Fruit fly (Drosophila melanogaster): Measurements from ENCODE around the gene Scsalpha1.

Scsalpha1 gene

dm6 chr3L:3785002-3785661 lies 28.9 kb upstream of the Scsalpha1 start (continued):
- TF ChIP-seq Met (GFP tag; optimal IDR thresholded peaks at IDR 0.05) = peak; percentile 99
- peak; percentile 99 for TF ChIP-seq CG15336 (GFP tag; IDR thresholded peaks at IDR 0.05)
- TF ChIP-seq vri (GFP tag; optimal IDR thresholded peaks at IDR 0.05) = peak; percentile 98
- peak; percentile 99 for TF ChIP-seq Lpt (GFP tag; optimal IDR thresholded peaks at IDR 0.05)
- TF ChIP-seq Sox102F (GFP tag; optimal IDR thresholded peaks at IDR 0.05) = peak; percentile 99
- peak; percentile 92 for TF ChIP-seq fd85E (GFP tag; optimal IDR thresholded peaks at IDR 0.05)
- peak; percentile 99 for TF ChIP-seq CG8319 (GFP tag; optimal IDR thresholded peaks at IDR 0.05)
- peak; percentile 98 for TF ChIP-seq CG4318 (GFP tag; optimal IDR thresholded peaks at IDR 0.05)
- peak; percentile 99 for TF ChIP-seq CG6163 (GFP tag; IDR thresholded peaks at IDR 0.05)

- TF ChIP-seq eg (GFP tag; IDR thresholded peaks at IDR 0.05) (peak; percentile 27; the same call in 1 of the 3 replicates), acj6 (GFP tag; optimal IDR thresholded peaks at IDR 0.05) (peak; percentile 38), Eip93F (GFP tag; optimal IDR thresholded peaks at IDR 0.05) (no peak), fd85E (GFP tag; optimal IDR thresholded peaks at IDR 0.05) (no peak), esn (GFP tag; optimal IDR thresholded peaks at IDR 0.05) (peak; percentile 23), spab (GFP tag; optimal IDR thresholded peaks at IDR 0.05) (no peak), topi (GFP tag; optimal IDR thresholded peaks at IDR 0.05) (peak; percentile 22), CG10631 (GFP tag; optimal IDR thresholded peaks at IDR 0.05) (peak; percentile 32), Met (GFP tag; optimal IDR thresholded peaks at IDR 0.05) (peak; percentile 57), OdsH (GFP tag; optimal IDR thresholded peaks at IDR 0.05) (peak; percentile 47), CG6163 (GFP tag; IDR thresholded peaks at IDR 0.05) (peak; percentile 40), CG6792 (GFP tag; optimal IDR thresholded peaks at IDR 0.05) (peak; percentile 41), CG31627 (GFP tag; optimal IDR thresholded peaks at IDR 0.05) (peak; percentile 69), Ets21C (GFP tag; optimal IDR thresholded peaks at IDR 0.05) (peak; percentile 66), CG4318 (GFP tag; optimal IDR thresholded peaks at IDR 0.05) (peak; percentile 58), pdm3 (GFP tag; optimal IDR thresholded peaks at IDR 0.05) (peak; percentile 36), Eip75B (GFP tag; optimal IDR thresholded peaks at IDR 0.05) (peak; percentile 38), Ets96B (tag; optimal IDR thresholded peaks at IDR 0.05) (no peak), Eip78C (GFP tag) (peak; percentile 77), Sox14 (GFP tag; optimal IDR thresholded peaks at IDR 0.05) (peak; percentile 41), CG6276 (GFP tag; optimal IDR thresholded peaks at IDR 0.05) (no peak), CG8632 (GFP tag; optimal IDR thresholded peaks at IDR 0.05) (no peak), CG7368 (GFP tag; optimal IDR thresholded peaks at IDR 0.05) (peak; percentile 1), Sox15 (GFP tag; optimal IDR thresholded peaks at IDR 0.05) (peak; percentile 25), Hr39 (GFP tag; optimal IDR thresholded peaks at IDR 0.05) (peak; percentile 71), cyc (GFP tag; optimal IDR thresholded peaks at IDR 0.05) (peak; percentile 54), CG34406 (GFP tag; optimal IDR thresholded peaks at IDR 0.05) (no peak), achi (GFP tag; optimal IDR thresholded peaks at IDR 0.05) (peak; percentile 42), CG8119 (GFP tag; IDR thresholded peaks at IDR 0.05) (no peak), CG3919 (GFP tag; optimal IDR thresholded peaks at IDR 0.05) (no peak), CG8319 (GFP tag; optimal IDR thresholded peaks at IDR 0.05) (peak; percentile 21), Smox (GFP tag; optimal IDR thresholded peaks at IDR 0.05) (peak; percentile 36), net (GFP tag; optimal IDR thresholded peaks at IDR 0.05) (no peak), Blimp-1 (GFP tag; optimal IDR thresholded peaks at IDR 0.05) (no peak), lz (GFP tag; optimal IDR thresholded peaks at IDR 0.05) (peak; percentile 42), CG32006 (GFP tag; optimal IDR thresholded peaks at IDR 0.05) (peak; percentile 36), Sox102F (GFP tag; optimal IDR thresholded peaks at IDR 0.05) (peak; percentile 27), ss (GFP tag; optimal IDR thresholded peaks at IDR 0.05) (no peak), fd59A (GFP tag; optimal IDR thresholded peaks at IDR 0.05) (peak; percentile 14), CG11294 (GFP tag; IDR thresholded peaks at IDR 0.05) (no peak), CG15336 (GFP tag; IDR thresholded peaks at IDR 0.05) (no peak), Hr4 (GFP tag; optimal IDR thresholded peaks at IDR 0.05) (peak; percentile 8), CG11762 (GFP tag; optimal IDR thresholded peaks at IDR 0.05; ENCODE audit: insufficient read depth) (no peak), svp (GFP tag) (no peak)
Measured at dm6 chr3L:3785688-3786087, 28.3 kb upstream of the Scsalpha1 start.
